Fruit fly (Drosophila melanogaster) whole organism, wandering third instar larva: ENCODE measurements around the gene Cad96Ca.

Experiments used
- Abd-B ChIP-seq: fragments of >200 bp; optimal IDR thresholded peaks from 2 replicates; lab custom pipeline; 2017; ENCODE audit warnings: missing biosample characterization, missing genetic modification characterization
- CG32264 ChIP-seq: fragments of 200-800 bp; sonication (Bioruptor generic); optimal IDR thresholded peaks from 2 replicates; lab custom pipeline; 2016; ENCODE audit warnings: missing biosample characterization, missing genetic modification characterization
- CG9705 ChIP-seq: fragments of 200-800 bp; sonication (Bioruptor generic); optimal IDR thresholded peaks from 2 replicates; lab custom pipeline; 2018; ENCODE audit warnings: missing biosample characterization, mild to moderate bottlenecking, missing genetic modification characterization
- CrebA ChIP-seq: fragments of 200-800 bp; sonication (Bioruptor generic); optimal IDR thresholded peaks from 2 replicates; lab custom pipeline; 2016; ENCODE audit warnings: missing biosample characterization, mild to moderate bottlenecking, missing genetic modification characterization, borderline replicate concordance
- Dfd ChIP-seq: fragments of >200 bp; optimal IDR thresholded peaks from 2 replicates; lab custom pipeline; 2017; ENCODE audit warnings: missing biosample characterization, missing genetic modification characterization
- Dif ChIP-seq: fragments of 200-275, 200-300 bp; sonication (Bioruptor generic); optimal IDR thresholded peaks from 2 replicates; lab custom pipeline; 2018; ENCODE audit warnings: missing biosample characterization, missing genetic modification characterization; ENCODE audit not compliant: partially characterized antibody
- HLH106 ChIP-seq: fragments of 200-800 bp; optimal IDR thresholded peaks from 3 replicates; lab custom pipeline; 2019; ENCODE audit warnings: missing biosample characterization, mild to moderate bottlenecking, missing genetic modification characterization, moderate library complexity
- Hnf4 ChIP-seq: fragments of 200-800 bp; sonication (Bioruptor generic); optimal IDR thresholded peaks from 2 replicates; lab custom pipeline; 2016; ENCODE audit warnings: missing biosample characterization, mild to moderate bottlenecking, missing genetic modification characterization
- Hr78 ChIP-seq: fragments of >200 bp; optimal IDR thresholded peaks from 2 replicates; lab custom pipeline; 2017; ENCODE audit warnings: missing biosample characterization, missing genetic modification characterization
- Jra ChIP-seq: sonication (Bioruptor generic); optimal IDR thresholded peaks from 2 replicates; lab custom pipeline; 2016; ENCODE audit warnings: missing biosample characterization, missing genetic modification characterization
- Mio ChIP-seq: sonication (Bioruptor generic); optimal IDR thresholded peaks from 2 replicates; lab custom pipeline; 2016; ENCODE audit warnings: missing biosample characterization, missing genetic modification characterization
- Myc ChIP-seq: fragments of >200 bp; optimal IDR thresholded peaks from 2 replicates; lab custom pipeline; 2017
- OdsH ChIP-seq: fragments of 200-800 bp; sonication (Bioruptor generic); optimal IDR thresholded peaks from 2 replicates; lab custom pipeline; 2016; ENCODE audit warnings: missing biosample characterization, mild to moderate bottlenecking, missing genetic modification characterization
- Rel ChIP-seq, 2 experiments: fragments of 200-800 bp; sonication (Bioruptor generic) in 1 of 2; optimal IDR thresholded peaks; 2 replicates in 1 of 2; 3 replicates in 1 of 2; lab custom pipeline; 2016 to 2019; ENCODE audit warnings: mild to moderate bottlenecking in 2 of 2, missing biosample characterization in 2 of 2, missing genetic modification characterization in 2 of 2, moderate library complexity in 1 of 2
- Sp1 ChIP-seq: fragments of 200-800 bp; sonication (Bioruptor generic); optimal IDR thresholded peaks from 3 replicates; lab custom pipeline; 2019; ENCODE audit warnings: missing biosample characterization, mild to moderate bottlenecking, missing genetic modification characterization, moderate library complexity
- Vsx2 ChIP-seq: fragments of 200-300, 225-300 bp; sonication (Bioruptor generic); optimal IDR thresholded peaks from 2 replicates; lab custom pipeline; 2018; ENCODE audit warnings: missing biosample characterization, missing genetic modification characterization; ENCODE audit not compliant: partially characterized antibody
- br ChIP-seq: fragments of 200-800 bp; sonication (Bioruptor generic); optimal IDR thresholded peaks from 2 replicates; lab custom pipeline; 2016; ENCODE audit warnings: missing biosample characterization, missing genetic modification characterization
- brk ChIP-seq: fragments of 200-800 bp; sonication (Bioruptor generic); optimal IDR thresholded peaks from 2 replicates; lab custom pipeline; 2016; ENCODE audit warnings: missing biosample characterization, mild to moderate bottlenecking, missing genetic modification characterization
- dl ChIP-seq, 2 experiments: fragments of 175-275, 200-275 bp in 1 of 2; fragments of 200-275 bp in 1 of 2; sonication (Bioruptor generic); optimal IDR thresholded peaks; lab custom pipeline; 2018; ENCODE audit warnings: mild to moderate bottlenecking in 2 of 2, missing biosample characterization in 2 of 2, missing genetic modification characterization in 2 of 2, moderate library complexity in 2 of 2; ENCODE audit not compliant: partially characterized antibody in 2 of 2, insufficient read depth in 1 of 2
- dmrt93B ChIP-seq: fragments of 200-800 bp; sonication (Bioruptor generic); optimal IDR thresholded peaks from 2 replicates; lab custom pipeline; 2018; ENCODE audit warnings: missing biosample characterization, mild to moderate bottlenecking, missing genetic modification characterization
- dsf ChIP-seq: sonication (Bioruptor generic); optimal IDR thresholded peaks from 2 replicates; lab custom pipeline; 2016; ENCODE audit warnings: missing biosample characterization, missing genetic modification characterization, borderline replicate concordance
- ey ChIP-seq: fragments of 200-800 bp; sonication (Bioruptor generic); optimal IDR thresholded peaks from 2 replicates; lab custom pipeline; 2016; ENCODE audit warnings: missing biosample characterization, missing genetic modification characterization
- foxo ChIP-seq, 2 experiments: fragments of 200-800 bp; sonication (Bioruptor generic); optimal IDR thresholded peaks; 2 replicates in 1 of 2; 3 replicates in 1 of 2; lab custom pipeline; 2016 to 2017; ENCODE audit warnings: missing biosample characterization in 2 of 2, missing genetic modification characterization in 2 of 2
- fru ChIP-seq: fragments of 200-800 bp; sonication (Bioruptor generic); optimal IDR thresholded peaks from 3 replicates; lab custom pipeline; 2016; ENCODE audit warnings: missing biosample characterization, mild to moderate bottlenecking, missing genetic modification characterization
- h ChIP-seq: fragments of 200-800 bp; sonication (Bioruptor generic); optimal IDR thresholded peaks from 3 replicates; lab custom pipeline; 2016; ENCODE audit warnings: missing biosample characterization, mild to moderate bottlenecking, missing genetic modification characterization
- jim ChIP-seq: fragments of 175-275, 200-325 bp; sonication (Bioruptor generic); optimal IDR thresholded peaks from 2 replicates; lab custom pipeline; 2016; ENCODE audit warnings: missing biosample characterization, mild to moderate bottlenecking, missing genetic modification characterization
- lola ChIP-seq: fragments of >200 bp; optimal IDR thresholded peaks from 2 replicates; lab custom pipeline; 2017; ENCODE audit warnings: missing biosample characterization, missing genetic modification characterization
- pan ChIP-seq: fragments of >200 bp; optimal IDR thresholded peaks from 2 replicates; lab custom pipeline; 2017
- psq ChIP-seq: fragments of 200-800 bp; sonication (Bioruptor generic); optimal IDR thresholded peaks from 3 replicates; lab custom pipeline; 2017; ENCODE audit warnings: missing biosample characterization, mild to moderate bottlenecking, missing genetic modification characterization, moderate library complexity
- rgr ChIP-seq: fragments of 200-800 bp; sonication (Bioruptor generic); optimal IDR thresholded peaks from 3 replicates; lab custom pipeline; 2016; ENCODE audit warnings: missing biosample characterization, mild to moderate bottlenecking, missing genetic modification characterization
- sage ChIP-seq: fragments of 200-800 bp; sonication (Bioruptor generic); optimal IDR thresholded peaks from 2 replicates; lab custom pipeline; 2016; ENCODE audit warnings: missing biosample characterization, mild to moderate bottlenecking, missing genetic modification characterization
- sv ChIP-seq: fragments of 200-800 bp; sonication (Bioruptor generic); optimal IDR thresholded peaks from 3 replicates; lab custom pipeline; 2016; ENCODE audit warnings: missing biosample characterization, missing genetic modification characterization
- tai ChIP-seq: sonication (Bioruptor generic); optimal IDR thresholded peaks from 2 replicates; lab custom pipeline; 2016; ENCODE audit warnings: missing biosample characterization, missing genetic modification characterization
- usp ChIP-seq: fragments of >200 bp; optimal IDR thresholded peaks from 2 replicates; lab custom pipeline; 2017; ENCODE audit warnings: missing biosample characterization, missing genetic modification characterization
- woc ChIP-seq: sonication (Bioruptor generic); optimal IDR thresholded peaks from 2 replicates; lab custom pipeline; 2016; ENCODE audit warnings: missing biosample characterization, mild to moderate bottlenecking, missing genetic modification characterization

Cad96Ca gene

DNA sequence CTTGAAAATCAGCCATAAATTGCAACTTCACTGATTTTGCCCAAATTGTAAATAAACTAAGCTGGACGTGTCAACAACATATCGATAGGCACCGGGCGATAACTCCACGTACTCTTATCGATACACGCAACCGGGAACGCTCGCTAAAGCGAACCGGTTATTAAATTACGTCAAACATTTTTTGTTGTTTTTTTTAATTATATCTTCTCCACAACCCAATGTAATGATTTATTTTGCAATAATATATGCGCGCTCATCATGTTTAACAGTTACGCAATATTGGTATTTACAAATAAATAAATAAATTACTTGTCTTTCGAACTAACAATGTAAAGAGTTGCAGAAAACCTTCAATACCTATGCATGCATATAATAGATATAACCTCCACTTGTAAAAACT lies 7.0 kb upstream of the Cad96Ca start, which contains the start of gene Saysd1 (continued):
- TF ChIP-seq br (peak; percentile 8), Dfd (GFP tag; lab: Kevin White, UChicago) (no peak), CG9705 (GFP tag; lab: Kevin White, UChicago) (no peak), CrebA (GFP tag; lab: Kevin White, UChicago) (no peak), dmrt93B (GFP tag; lab: Kevin White, UChicago) (no peak), jim (no peak), sv (no peak), usp (GFP tag; lab: Kevin White, UChicago) (no peak)

DNA sequence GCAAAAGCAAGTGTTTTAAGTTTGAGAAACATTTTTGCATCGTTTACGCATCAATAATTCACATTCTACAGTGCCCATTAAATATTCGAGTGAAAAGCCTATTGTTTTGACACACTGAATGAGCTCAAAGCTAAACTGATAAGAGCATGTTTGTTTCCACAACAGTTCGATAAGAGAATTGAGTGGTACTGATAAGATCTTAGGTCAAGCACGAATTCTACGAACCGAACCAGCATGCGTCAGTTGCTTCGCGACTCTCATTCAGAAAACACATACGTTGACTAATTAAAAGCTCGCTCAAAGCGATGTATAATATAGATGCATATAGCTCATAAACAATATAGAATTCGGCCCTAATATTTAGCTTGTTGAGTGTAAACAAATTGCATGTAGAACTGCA lies 1.1 kb upstream of the Cad96Ca start:
- TF ChIP-seq Dfd (GFP tag; lab: Kevin White, UChicago) (no peak), Sp1 (GFP tag; lab: Kevin White, UChicago) (no peak), Abd-B (no peak), Jra (GFP tag; lab: Kevin White, UChicago) (no peak), jim (no peak), psq (GFP tag; lab: Kevin White, UChicago) (no peak)
- TF ChIP-seq, all 38 proteins: peak for 0

DNA sequence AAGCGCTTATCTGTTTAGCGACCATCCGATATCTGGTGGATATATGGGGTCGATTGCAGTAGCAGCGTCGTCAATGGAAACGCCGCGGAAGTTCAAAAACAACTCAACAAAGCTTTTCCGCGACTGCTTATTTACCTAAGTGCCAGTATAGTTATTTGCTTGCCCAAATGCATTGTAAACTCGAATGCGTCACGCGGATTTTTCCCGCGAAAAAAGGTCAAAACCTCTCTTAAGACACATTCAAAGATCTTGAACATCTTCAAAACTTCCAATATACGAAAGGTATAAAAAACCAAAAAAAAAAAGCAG lies 638 bp upstream of the Cad96Ca start:
- TF ChIP-seq h (GFP tag; lab: Kevin White, UChicago) = no peak
- TF ChIP-seq HLH106 = no peak
- TF ChIP-seq woc (GFP tag; lab: Kevin White, UChicago) = no peak
- TF ChIP-seq CG9705 (GFP tag; lab: Kevin White, UChicago) = no peak
- no peak for TF ChIP-seq Hr78 (GFP tag; lab: Kevin White, UChicago)
- TF ChIP-seq Dif (GFP tag; lab: Kevin White, UChicago) = no peak
- no peak for TF ChIP-seq pan (lab: Kevin White, UChicago)
- no peak for TF ChIP-seq Hnf4 (GFP tag; lab: Kevin White, UChicago)

DNA sequence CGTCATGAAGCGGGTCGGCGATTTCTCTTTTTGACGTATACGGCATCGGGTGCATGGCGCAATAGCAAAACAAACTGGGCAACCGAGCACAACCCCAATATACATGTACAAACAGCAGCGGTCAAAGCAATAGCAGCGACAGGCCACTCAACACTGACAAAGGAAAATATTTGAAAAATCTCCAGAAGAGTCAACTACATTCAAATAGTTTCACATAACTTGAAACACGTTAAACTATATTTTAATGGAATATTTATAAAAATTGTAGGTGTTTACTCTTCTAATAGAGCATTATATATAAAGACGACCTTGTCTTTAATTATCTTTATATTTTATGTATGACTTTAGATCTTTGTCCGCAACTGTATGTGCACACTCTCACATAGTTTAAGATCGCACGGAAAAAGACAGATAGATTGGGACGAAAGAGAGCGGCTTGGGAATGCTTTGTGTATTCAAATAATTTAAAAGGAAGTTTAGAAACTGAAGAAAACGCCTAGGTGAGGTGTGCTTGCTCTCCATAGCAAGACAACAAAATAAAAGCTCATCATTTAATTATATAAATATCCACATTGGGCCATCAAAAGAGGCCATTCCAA lies 579 bp downstream of the Cad96Ca start:
- TF ChIP-seq Hnf4 (GFP tag; lab: Kevin White, UChicago) = peak; percentile 63
- peak; percentile 50 for TF ChIP-seq br
- TF ChIP-seq sage = peak; percentile 38
- TF ChIP-seq Sp1 (GFP tag; lab: Kevin White, UChicago) = peak; percentile 66
- peak; percentile 4 for TF ChIP-seq CG32264 (GFP tag; lab: Kevin White, UChicago)
- TF ChIP-seq Dfd (GFP tag; lab: Kevin White, UChicago) = no peak
- no peak for TF ChIP-seq Rel (GFP tag; optimal IDR thresholded peaks at IDR 0.05; lab: Kevin White, UChicago)
- TF ChIP-seq Rel (tag; optimal IDR thresholded peaks at IDR 0.05; lab: Kevin White, UChicago) = no peak
- peak; percentile 15 for TF ChIP-seq brk (GFP tag; lab: Kevin White, UChicago)
- TF ChIP-seq ey (GFP tag; lab: Kevin White, UChicago) = peak; percentile 64
- TF ChIP-seq HLH106 = peak; percentile 71
- TF ChIP-seq Vsx2 (GFP tag; lab: Kevin White, UChicago) = no peak
- peak; percentile 71 for TF ChIP-seq h (GFP tag; lab: Kevin White, UChicago)
- TF ChIP-seq sv = peak; percentile 63
- peak; percentile 20 for TF ChIP-seq tai (GFP tag; lab: Kevin White, UChicago)
- peak; percentile 65 for TF ChIP-seq psq (GFP tag; lab: Kevin White, UChicago)
- peak; percentile 75 for TF ChIP-seq fru
- peak; percentile 75 for TF ChIP-seq OdsH
- TF ChIP-seq woc (GFP tag; lab: Kevin White, UChicago) = peak; percentile 43
- TF ChIP-seq foxo (GFP tag; optimal IDR thresholded peaks at IDR 0.05; lab: Kevin White, UChicago) = peak in 1 of 2 experiments; percentile 78
- TF ChIP-seq lola (GFP tag; lab: Kevin White, UChicago) = no peak
- TF ChIP-seq Myc (lab: Kevin White, UChicago) = no peak
- peak; percentile 78 for TF ChIP-seq rgr (GFP tag; lab: Kevin White, UChicago)
- peak; percentile 45 for TF ChIP-seq dmrt93B (GFP tag; lab: Kevin White, UChicago)

- TF ChIP-seq Mio (GFP tag; lab: Kevin White, UChicago) (no peak), Sp1 (GFP tag; lab: Kevin White, UChicago) (peak; percentile 2), dl (GFP tag; optimal IDR thresholded peaks at IDR 0.05; lab: Kevin White, UChicago; ENCODE audit: insufficient read depth in 1 of 2, partially characterized antibody in 2 of 2) (no peak), Myc (lab: Kevin White, UChicago) (no peak), usp (GFP tag; lab: Kevin White, UChicago) (no peak), Dif (GFP tag; lab: Kevin White, UChicago) (peak; percentile 2), Dfd (GFP tag; lab: Kevin White, UChicago) (no peak), br (peak; percentile 24), CrebA (GFP tag; lab: Kevin White, UChicago) (peak; percentile 4), brk (GFP tag; lab: Kevin White, UChicago) (peak; percentile 2), fru (peak; percentile 9), Hnf4 (GFP tag; lab: Kevin White, UChicago) (no peak), dsf (no peak), jim (no peak), Jra (GFP tag; lab: Kevin White, UChicago) (no peak), OdsH (no peak)
These were observed 2.6 kb downstream of the Cad96Ca start for dm6 chr3R:25205413-25205977.
